Worm (Caenorhabditis elegans) whole organism, late embryonic: ENCODE results near the gene srw-124.
"Not testable (repeated sequence)": the region's sequence is repeated elsewhere in the genome, so short reads cannot be mapped to it uniquely, and the experiment has no call there.

Experiments used
- C38D4.7 ChIP-seq: fragments of 200-800 bp; sonication (Bioruptor generic); optimal IDR thresholded peaks from 2 replicates; lab custom pipeline; 2018; ENCODE audit warnings: mild to moderate bottlenecking, missing genetic modification characterization, moderate library complexity, missing compliant biosample characterization
- K02D7.2 ChIP-seq: sonication (generic microtip); optimal IDR thresholded peaks from 2 replicates; lab custom pipeline; 2017; ENCODE audit warnings: mild to moderate bottlenecking, missing genetic modification characterization, missing compliant biosample characterization
- T23F11.4 ChIP-seq: fragments of 200-800 bp; sonication (Bioruptor generic); optimal IDR thresholded peaks from 2 replicates; lab custom pipeline; 2018; ENCODE audit warnings: mild to moderate bottlenecking, missing genetic modification characterization, missing compliant biosample characterization
- Y22D7AL.16 ChIP-seq: sonication (generic microtip); optimal IDR thresholded peaks from 2 replicates; lab custom pipeline; 2016; ENCODE audit warnings: missing genetic modification characterization, missing compliant biosample characterization
- ahr-1 ChIP-seq: sonication (generic microtip); optimal IDR thresholded peaks from 2 replicates; lab custom pipeline; 2016; ENCODE audit warnings: missing genetic modification characterization, missing compliant biosample characterization
- ama-1 ChIP-seq: fragments of 150-350 bp; optimal IDR thresholded peaks from 2 replicates; lab custom pipeline; 2014
- ceh-14 ChIP-seq: sonication (generic microtip); optimal IDR thresholded peaks from 2 replicates; lab custom pipeline; 2016; ENCODE audit warnings: missing genotype, missing genetic modification characterization, missing compliant biosample characterization
- ceh-18 ChIP-seq: sonication (generic microtip); optimal IDR thresholded peaks from 2 replicates; lab custom pipeline; 2016; ENCODE audit warnings: missing genetic modification characterization, missing compliant biosample characterization
- ceh-19 ChIP-seq: fragments of 200-800 bp; sonication (Bioruptor generic); optimal IDR thresholded peaks from 2 replicates; lab custom pipeline; 2018; ENCODE audit warnings: mild to moderate bottlenecking, missing genetic modification characterization, missing compliant biosample characterization
- ceh-2 ChIP-seq: sonication (generic microtip); optimal IDR thresholded peaks from 2 replicates; lab custom pipeline; 2016; ENCODE audit warnings: missing genotype, missing genetic modification characterization, missing compliant biosample characterization
- ceh-22 ChIP-seq: sonication (generic microtip); optimal IDR thresholded peaks from 2 replicates; lab custom pipeline; 2017; ENCODE audit warnings: missing biosample characterization, missing genetic modification characterization
- ceh-24 ChIP-seq: sonication (generic microtip); optimal IDR thresholded peaks from 2 replicates; lab custom pipeline; 2016; ENCODE audit warnings: mild to moderate bottlenecking, missing genetic modification characterization, missing compliant biosample characterization
- ceh-31 ChIP-seq: sonication (generic microtip); optimal IDR thresholded peaks from 2 replicates; lab custom pipeline; 2016; ENCODE audit warnings: missing genetic modification characterization, missing compliant biosample characterization
- ceh-45 ChIP-seq: fragments of 200-800 bp; sonication (Bioruptor generic); IDR thresholded peaks from 2 replicates; pipeline ENCODE4 v1.3.6; 2022; ENCODE audit warnings: missing genetic modification reagents, missing genetic modification characterization, missing compliant biosample characterization
- ceh-48 ChIP-seq: sonication (generic microtip); optimal IDR thresholded peaks from 2 replicates; lab custom pipeline; 2016; ENCODE audit warnings: missing genetic modification characterization, inconsistent platforms, missing compliant biosample characterization
- ceh-9 ChIP-seq: sonication (generic microtip); optimal IDR thresholded peaks from 2 replicates; lab custom pipeline; 2016; ENCODE audit warnings: mild to moderate bottlenecking, missing genetic modification characterization, inconsistent platforms, missing compliant biosample characterization
- che-1 ChIP-seq: sonication (generic microtip); optimal IDR thresholded peaks from 2 replicates; lab custom pipeline; 2016; ENCODE audit warnings: mild to moderate bottlenecking, missing genetic modification characterization, missing compliant biosample characterization
- elt-2 ChIP-seq: sonication (generic microtip); optimal IDR thresholded peaks from 2 replicates; lab custom pipeline; 2016; ENCODE audit warnings: missing genetic modification reagents, missing genetic modification characterization, missing compliant biosample characterization
- elt-4 ChIP-seq: sonication (generic microtip); optimal IDR thresholded peaks from 2 replicates; lab custom pipeline; 2016; ENCODE audit warnings: missing genetic modification characterization, missing compliant biosample characterization
- ets-4 ChIP-seq: sonication (generic microtip); optimal IDR thresholded peaks from 2 replicates; lab custom pipeline; 2016; ENCODE audit warnings: missing genetic modification characterization, missing compliant biosample characterization
- fkh-10 ChIP-seq: fragments of 150-350 bp; optimal IDR thresholded peaks from 2 replicates; lab custom pipeline; 2014; ENCODE audit warnings: missing biosample characterization, missing genetic modification reagents, missing genetic modification characterization
- fkh-6 ChIP-seq: sonication (generic microtip); optimal IDR thresholded peaks from 2 replicates; lab custom pipeline; 2016; ENCODE audit warnings: missing genetic modification characterization, missing compliant biosample characterization
- gmeb-2 ChIP-seq: sonication (generic microtip); optimal IDR thresholded peaks from 2 replicates; lab custom pipeline; 2016; ENCODE audit warnings: missing genetic modification characterization, inconsistent platforms, missing compliant biosample characterization
- hlh-13 ChIP-seq: fragments of 200-800 bp; sonication (Bioruptor generic); optimal IDR thresholded peaks from 2 replicates; lab custom pipeline; 2018; ENCODE audit warnings: mild to moderate bottlenecking, missing genetic modification characterization, missing compliant biosample characterization
- hlh-30 ChIP-seq: sonication (generic microtip); optimal IDR thresholded peaks from 2 replicates; lab custom pipeline; 2017; ENCODE audit warnings: antibody characterized with exemption, missing genetic modification characterization, missing compliant biosample characterization; ENCODE audit not compliant: insufficient read depth
- lin-11 ChIP-seq: fragments of 200-800 bp; sonication (Bioruptor generic); optimal IDR thresholded peaks from 2 replicates; lab custom pipeline; 2018; ENCODE audit warnings: mild to moderate bottlenecking, missing genetic modification characterization, missing compliant biosample characterization
- nfya-1 ChIP-seq: sonication (generic microtip); optimal IDR thresholded peaks from 2 replicates; lab custom pipeline; 2017; ENCODE audit warnings: missing genetic modification characterization, mild to moderate bottlenecking, missing compliant biosample characterization, antibody characterized with exemption, moderate library complexity
- nhr-11 ChIP-seq: fragments of 150-350 bp; optimal IDR thresholded peaks from 2 replicates; lab custom pipeline; 2014; ENCODE audit warnings: missing biosample characterization, missing genetic modification characterization
- nhr-232 ChIP-seq: sonication (generic microtip); optimal IDR thresholded peaks from 2 replicates; lab custom pipeline; 2016; ENCODE audit warnings: missing genetic modification characterization, missing compliant biosample characterization
- odd-2 ChIP-seq: sonication (generic microtip); optimal IDR thresholded peaks from 2 replicates; lab custom pipeline; 2017; ENCODE audit warnings: antibody characterized with exemption, mild to moderate bottlenecking, missing genetic modification characterization, missing compliant biosample characterization
- pax-1 ChIP-seq: fragments of 150-350 bp; optimal IDR thresholded peaks from 2 replicates; lab custom pipeline; 2014; ENCODE audit warnings: missing biosample characterization, missing genetic modification characterization
- pha-2 ChIP-seq: sonication (generic microtip); optimal IDR thresholded peaks from 2 replicates; lab custom pipeline; 2017; ENCODE audit warnings: mild to moderate bottlenecking, missing genetic modification characterization, missing compliant biosample characterization
- pqm-1 ChIP-seq: sonication (generic microtip); optimal IDR thresholded peaks from 2 replicates; lab custom pipeline; 2016; ENCODE audit warnings: missing genetic modification characterization, missing compliant biosample characterization
- pros-1 ChIP-seq: fragments of 150-350 bp; optimal IDR thresholded peaks from 2 replicates; lab custom pipeline; 2014; ENCODE audit warnings: missing biosample characterization, missing genetic modification reagents, missing genetic modification characterization
- ref-2 ChIP-seq: sonication (generic microtip); optimal IDR thresholded peaks from 2 replicates; lab custom pipeline; 2016; ENCODE audit warnings: missing genetic modification characterization, missing compliant biosample characterization
- rnt-1 ChIP-seq: sonication (generic microtip); optimal IDR thresholded peaks from 2 replicates; lab custom pipeline; 2016; ENCODE audit warnings: missing genetic modification characterization, missing compliant biosample characterization
- sdc-2 ChIP-seq: sonication (generic microtip); optimal IDR thresholded peaks from 2 replicates; lab custom pipeline; 2016; ENCODE audit warnings: missing genotype, missing genetic modification characterization, missing compliant biosample characterization
- sox-2 ChIP-seq: fragments of 200-800 bp; sonication (Bioruptor generic); IDR thresholded peaks from 2 replicates; pipeline ENCODE4 v1.3.6; 2022; ENCODE audit warnings: missing genetic modification reagents, missing genetic modification characterization, missing compliant biosample characterization
- sox-4 ChIP-seq: sonication (generic microtip); optimal IDR thresholded peaks from 2 replicates; lab custom pipeline; 2017; ENCODE audit warnings: mild to moderate bottlenecking, missing genetic modification characterization, inconsistent platforms, missing compliant biosample characterization
- tbx-7 ChIP-seq: sonication (generic microtip); optimal IDR thresholded peaks from 2 replicates; lab custom pipeline; 2016; ENCODE audit warnings: missing genotype, missing genetic modification characterization, missing compliant biosample characterization
- unc-86 ChIP-seq: sonication (generic microtip); optimal IDR thresholded peaks from 2 replicates; lab custom pipeline; 2016; ENCODE audit warnings: missing genetic modification characterization, missing compliant biosample characterization
- zip-5 ChIP-seq: sonication (generic microtip); optimal IDR thresholded peaks from 2 replicates; lab custom pipeline; 2016; ENCODE audit warnings: missing genetic modification characterization, missing compliant biosample characterization

Gene srw-124

ce11 chrV:2942247-2942646, 34.1 kb upstream of the srw-124 start:
- TF ChIP-seq hlh-13 (GFP tag; lab: Kevin White, UChicago) (no peak), pax-1 (tag; lab: Kevin White, UChicago) (no peak), odd-2 (no peak), sox-2 (GFP tag; lab: Robert Waterston, UW) (no peak), K02D7.2 (no peak), ceh-24 (tag; lab: Kevin White, UChicago) (no peak), ceh-14 (tag; lab: Kevin White, UChicago) (no peak), ceh-18 (no peak)

ce11 chrV:2943859-2944258, 32.5 kb upstream of the srw-124 start, which contains the start of gene srw-137:
Gene srw-137 (minus strand): TSS chrV:2943959.
- TF ChIP-seq hlh-13 (GFP tag; lab: Kevin White, UChicago) (no peak), ceh-22 (no peak), pqm-1 (no peak), nfya-1 (no peak), unc-86 (tag; lab: Kevin White, UChicago) (no peak), pros-1 (tag; lab: Kevin White, UChicago) (no peak), pha-2 (no peak), Y22D7AL.16 (no peak), ceh-31 (tag; lab: Kevin White, UChicago) (no peak), ets-4 (tag; lab: Kevin White, UChicago) (no peak), zip-5 (tag; lab: Kevin White, UChicago) (no peak), ceh-9 (tag; lab: Kevin White, UChicago) (no peak), ceh-19 (no peak), lin-11 (no peak), gmeb-2 (tag; lab: Kevin White, UChicago) (no peak), elt-2 (tag; lab: Kevin White, UChicago) (no peak), che-1 (tag; lab: Kevin White, UChicago) (no peak), sdc-2 (tag; lab: Kevin White, UChicago) (no peak)

- TF ChIP-seq nhr-232 (tag; lab: Kevin White, UChicago) = no peak
- no peak for TF ChIP-seq T23F11.4 (GFP tag; lab: Kevin White, UChicago)
- TF ChIP-seq ceh-48 (tag; lab: Kevin White, UChicago) = no peak
- no peak for TF ChIP-seq gmeb-2 (tag; lab: Kevin White, UChicago)
- no peak for TF ChIP-seq rnt-1 (tag; lab: Kevin White, UChicago)
- TF ChIP-seq sdc-2 (tag; lab: Kevin White, UChicago) = no peak
- no peak for TF ChIP-seq Y22D7AL.16
- no peak for TF ChIP-seq pax-1 (tag; lab: Kevin White, UChicago)
These were observed 30.8 kb upstream of the srw-124 start, which contains the start of gene srh-87 for ce11 chrV:2945602-2946001. Gene srh-87 (minus strand): TSS chrV:2945702.

- TF ChIP-seq rnt-1, ceh-2, ets-4 (tag; lab: Kevin White, UChicago): not testable (repeated sequence)
These were observed 24.3 kb upstream of the srw-124 start, which contains the start of gene srw-122 for ce11 chrV:2952102-2952501. Gene srw-122 (minus strand): TSS chrV:2952202.

ce11 chrV:2955342-2955741, 21.0 kb upstream of the srw-124 start, which contains the start of gene srh-248:
Gene srh-248 (minus strand): TSS chrV:2955442.
- not testable (repeated sequence) for TF ChIP-seq nhr-11 (tag; lab: Kevin White, UChicago); sdc-2 (tag; lab: Kevin White, UChicago); C38D4.7 (GFP tag; lab: Kevin White, UChicago)
- TF ChIP-seq, all 69 proteins: peak for 0; not testable (repeated sequence) for 69

ce11 chrV:2958202-2958601, 18.2 kb upstream of the srw-124 start, which contains the start of gene srw-142:
Gene srw-142 (minus strand): TSS chrV:2958302.
- TF ChIP-seq elt-4 (tag; lab: Kevin White, UChicago) (no peak), sox-4 (tag; lab: Kevin White, UChicago) (no peak), fkh-6 (tag; lab: Kevin White, UChicago) (no peak), ceh-45 (GFP tag; lab: Robert Waterston, UW) (no peak), ets-4 (tag; lab: Kevin White, UChicago) (no peak), ceh-48 (tag; lab: Kevin White, UChicago) (no peak), ref-2 (tag; lab: Kevin White, UChicago) (no peak), tbx-7 (tag; lab: Kevin White, UChicago) (no peak), zip-5 (tag; lab: Kevin White, UChicago) (no peak), fkh-10 (GFP tag; lab: Kevin White, UChicago) (no peak), ama-1 (lab: Kevin White, UChicago) (no peak), nfya-1 (no peak), ahr-1 (no peak), ceh-9 (tag; lab: Kevin White, UChicago) (no peak), hlh-30 (tag; lab: Kevin White, UChicago) (no peak), ceh-19 (no peak)
